Worm (Caenorhabditis elegans): Measurements from ENCODE around the gene str-93.

DNA sequence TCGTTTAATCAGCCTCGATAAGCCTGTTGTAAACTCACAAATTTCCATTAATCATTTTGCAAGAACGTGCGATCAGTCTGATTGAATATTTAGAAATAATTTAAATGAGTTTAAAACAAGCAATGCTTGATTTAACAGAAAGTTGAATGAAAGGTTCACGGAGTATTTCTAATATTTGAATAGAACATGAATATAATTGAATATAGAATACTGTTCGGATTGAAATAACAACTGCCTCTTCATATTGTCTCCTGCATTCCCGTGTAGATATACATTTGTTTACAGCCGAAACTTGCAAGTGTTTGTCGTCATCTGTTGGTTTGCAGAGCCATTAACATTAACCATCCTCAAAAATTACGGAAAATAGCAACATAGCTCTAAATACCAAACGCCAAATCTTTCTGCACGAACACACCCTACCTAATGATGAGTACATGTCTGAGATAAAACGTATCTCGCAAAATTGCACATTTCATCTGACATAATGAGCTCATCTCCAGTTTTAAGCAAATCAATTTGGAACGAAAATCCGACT is 27.6 kb upstream of the str-93 start, which contains the start of the genes Y26G10.5 and srh-32:
- TF ChIP-seq T22C8.4 (GFP tag; IDR thresholded peaks at IDR 0.05), result no peak
- TF ChIP-seq ztf-29 (GFP tag; IDR thresholded peaks at IDR 0.05), result no peak
- TF ChIP-seq cog-1 (tag; optimal IDR thresholded peaks at IDR 0.05), result no peak
- no peak for TF ChIP-seq klf-2 (GFP tag; conservative IDR thresholded peaks at IDR 0.05)

Measured in whole organism, midembryonic.